Worm (Caenorhabditis elegans) whole organism, L1 larva: ENCODE results near the gene fbxb-37.
A peak's percentile ranks its signal among the peaks of the same experiment; 100 is the strongest.

Source experiments
- C16A3.4 ChIP-seq: fragments of 150-350 bp; optimal IDR thresholded peaks from 2 replicates; lab custom pipeline; 2014; ENCODE audit warnings: missing biosample characterization, missing genetic modification characterization
- F16B12.6 ChIP-seq: fragments of 150-350 bp; optimal IDR thresholded peaks from 2 replicates; lab custom pipeline; 2014; ENCODE audit warnings: missing biosample characterization, missing genetic modification characterization
- ama-1 ChIP-seq: fragments of 150-350 bp; optimal IDR thresholded peaks from 2 replicates; lab custom pipeline; 2014
- blmp-1 ChIP-seq: fragments of 150-350 bp; optimal IDR thresholded peaks from 2 replicates; lab custom pipeline; 2014; ENCODE audit warnings: missing biosample characterization, missing genetic modification characterization
- ceh-63 ChIP-seq: fragments of 200-800 bp; sonication (Bioruptor generic); optimal IDR thresholded peaks from 2 replicates; lab custom pipeline; 2018; ENCODE audit warnings: mild to moderate bottlenecking, missing genetic modification characterization, missing compliant biosample characterization
- ceh-88 ChIP-seq: fragments of 200-800 bp; sonication (Bioruptor generic); IDR thresholded peaks from 2 replicates; pipeline ENCODE4 v1.3.6; 2022; ENCODE audit warnings: missing genetic modification characterization, missing compliant biosample characterization
- ceh-90 ChIP-seq: sonication (generic microtip); optimal IDR thresholded peaks from 2 replicates; lab custom pipeline; 2016; ENCODE audit warnings: missing genetic modification characterization, missing compliant biosample characterization
- efl-1 ChIP-seq, 4 experiments: fragments of 150-350 bp; optimal IDR thresholded peaks in 3 of 4; peaks in 1 of 4; 1 replicate in 1 of 4; 2 replicates in 3 of 4; lab custom pipeline; 2014; ENCODE audit warnings: missing biosample characterization in 2 of 4, missing genetic modification characterization in 2 of 4, missing genetic modification reagents in 2 of 4
- egl-27 ChIP-seq, 2 experiments: fragments of 150-350 bp in 1 of 2; sonication (generic microtip); optimal IDR thresholded peaks; 3 replicates each; lab custom pipeline; 2017 to 2018; ENCODE audit warnings: missing biosample characterization in 2 of 2, missing genetic modification characterization in 2 of 2, missing genetic modification reagents in 2 of 2
- fkh-10 ChIP-seq: sonication (generic microtip); optimal IDR thresholded peaks from 2 replicates; lab custom pipeline; 2017; ENCODE audit warnings: missing biosample characterization, missing genetic modification reagents, missing genetic modification characterization
- fkh-4 ChIP-seq: sonication (generic microtip); optimal IDR thresholded peaks from 2 replicates; lab custom pipeline; 2016; ENCODE audit warnings: missing compliant biosample characterization, missing genetic modification characterization, borderline replicate concordance
- fkh-8 ChIP-seq: sonication (generic microtip); optimal IDR thresholded peaks from 2 replicates; lab custom pipeline; 2016; ENCODE audit warnings: mild to moderate bottlenecking, missing genetic modification characterization, missing compliant biosample characterization
- grh-1 ChIP-seq: fragments of 200-800 bp; sonication (Bioruptor generic); IDR thresholded peaks from 2 replicates; pipeline ENCODE4 v1.3.6; 2022; ENCODE audit warnings: missing genetic modification reagents, missing genetic modification characterization, missing compliant biosample characterization
- hlh-4 ChIP-seq: sonication (generic microtip); optimal IDR thresholded peaks from 2 replicates; lab custom pipeline; 2016; ENCODE audit warnings: mild to moderate bottlenecking, missing genetic modification characterization, missing compliant biosample characterization
- irx-1 ChIP-seq: sonication (generic microtip); optimal IDR thresholded peaks from 2 replicates; lab custom pipeline; 2016; ENCODE audit warnings: missing genetic modification characterization, missing compliant biosample characterization
- isw-1 ChIP-seq: fragments of 200-800 bp; sonication (Bioruptor generic); IDR thresholded peaks from 2 replicates; pipeline ENCODE4 v1.3.6; 2022; ENCODE audit warnings: missing genetic modification characterization, missing compliant biosample characterization
- lin-13 ChIP-seq: fragments of 150-350 bp; optimal IDR thresholded peaks from 2 replicates; lab custom pipeline; 2014; ENCODE audit warnings: missing biosample characterization, missing genetic modification reagents, missing genetic modification characterization
- lin-15B ChIP-seq: fragments of 150-350 bp; sonication (generic microtip); optimal IDR thresholded peaks from 3 replicates; lab custom pipeline; 2014; ENCODE audit warnings: missing biosample characterization, missing genetic modification characterization
- lin-35 ChIP-seq, 2 experiments: fragments of 150-350 bp; optimal IDR thresholded peaks; 2 replicates each; lab custom pipeline; 2014; ENCODE audit warnings: missing biosample characterization in 2 of 2, missing genetic modification characterization in 2 of 2, missing genetic modification reagents in 2 of 2
- lir-3 ChIP-seq: sonication (generic microtip); optimal IDR thresholded peaks from 2 replicates; lab custom pipeline; 2016; ENCODE audit warnings: mild to moderate bottlenecking, missing genetic modification characterization, moderate library complexity, missing compliant biosample characterization; ENCODE audit not compliant: poor library complexity
- mdl-1 ChIP-seq, 2 experiments: fragments of 150-350 bp; optimal IDR thresholded peaks; 2 replicates each; lab custom pipeline; 2014 to 2017; ENCODE audit warnings: missing biosample characterization in 2 of 2, missing genetic modification characterization in 2 of 2, inconsistent platforms in 1 of 2
- mep-1 ChIP-seq: fragments of 150-350 bp; optimal IDR thresholded peaks from 2 replicates; lab custom pipeline; 2014; ENCODE audit warnings: missing biosample characterization, missing genetic modification characterization
- nhr-20 ChIP-seq: sonication (generic microtip); optimal IDR thresholded peaks from 2 replicates; lab custom pipeline; 2016; ENCODE audit warnings: mild to moderate bottlenecking, missing genetic modification characterization, missing compliant biosample characterization
- nhr-237 ChIP-seq: fragments of 150-350 bp; optimal IDR thresholded peaks from 2 replicates; lab custom pipeline; 2014; ENCODE audit warnings: missing biosample characterization, missing genetic modification characterization
- nhr-28 ChIP-seq: fragments of 150-350 bp; optimal IDR thresholded peaks from 2 replicates; lab custom pipeline; 2014; ENCODE audit warnings: missing biosample characterization, missing genetic modification characterization
- nhr-85 ChIP-seq: sonication (generic microtip); peaks from one replicate; lab custom pipeline; 2016; ENCODE audit warnings: missing genetic modification characterization, inconsistent platforms, missing compliant biosample characterization
- nhr-90 ChIP-seq: sonication (generic microtip); optimal IDR thresholded peaks from 2 replicates; lab custom pipeline; 2016; ENCODE audit warnings: mild to moderate bottlenecking, missing genetic modification characterization, missing compliant biosample characterization; ENCODE audit not compliant: poor library complexity
- sup-37 ChIP-seq: fragments of 200-800 bp; sonication (Bioruptor generic); optimal IDR thresholded peaks from 2 replicates; lab custom pipeline; 2018; ENCODE audit warnings: mild to moderate bottlenecking, missing genetic modification characterization, missing compliant biosample characterization
- tbx-2 ChIP-seq: sonication (generic microtip); optimal IDR thresholded peaks from 2 replicates; lab custom pipeline; 2016; ENCODE audit warnings: missing genetic modification characterization, missing compliant biosample characterization
- tlp-1 ChIP-seq: fragments of 150-350 bp; optimal IDR thresholded peaks from 2 replicates; lab custom pipeline; 2014; ENCODE audit warnings: missing biosample characterization, missing genetic modification characterization
- unc-98 ChIP-seq: fragments of 200-800 bp; sonication (Bioruptor generic); IDR thresholded peaks from 2 replicates; pipeline ENCODE4 v1.3.6; 2022; ENCODE audit warnings: missing genetic modification characterization, missing compliant biosample characterization
- vab-15 ChIP-seq: sonication (generic microtip); optimal IDR thresholded peaks from 2 replicates; lab custom pipeline; 2017; ENCODE audit warnings: missing genotype, mild to moderate bottlenecking, missing genetic modification characterization, missing compliant biosample characterization

The fbxb-37 gene

ce11 chrII:2093456-2093926, at the start of gene fbxb-37:
Gene fbxb-37 (minus strand): TSS chrII:2093876.
- TF ChIP-seq irx-1 (no peak), fkh-8 (tag; lab: Kevin White, UChicago) (no peak), nhr-237 (tag; lab: Kevin White, UChicago) (no peak), nhr-20 (tag; lab: Kevin White, UChicago) (no peak), blmp-1 (tag; lab: Kevin White, UChicago) (no peak), F16B12.6 (tag; lab: Kevin White, UChicago) (no peak), fkh-10 (no peak)

ce11 chrII:2140817-2141216, 47.1 kb upstream of the fbxb-37 start, which contains the start of gene C40A11.3:
Gene C40A11.3 (plus strand): TSS chrII:2141117.
- TF ChIP-seq ceh-90 (tag; lab: Kevin White, UChicago) (no peak), nhr-20 (tag; lab: Kevin White, UChicago) (no peak), nhr-28 (tag; lab: Kevin White, UChicago) (no peak), ceh-88 (GFP tag; lab: Robert Waterston, UW) (no peak), mep-1 (tag; lab: Kevin White, UChicago) (no peak), sup-37 (GFP tag; lab: Kevin White, UChicago) (no peak), mdl-1 (tag; optimal IDR thresholded peaks at IDR 0.05; lab: Kevin White, UChicago) (no peak), hlh-4 (tag; lab: Kevin White, UChicago) (no peak), tbx-2 (tag; lab: Kevin White, UChicago) (no peak), lin-13 (GFP tag; lab: Kevin White, UChicago) (no peak), nhr-85 (tag; lab: Kevin White, UChicago) (no peak), fkh-4 (no peak), isw-1 (GFP tag; lab: Robert Waterston, UW) (no peak), egl-27 (tag; optimal IDR thresholded peaks at IDR 0.05; lab: Kevin White, UChicago) (no peak)
- TF ChIP-seq, all 84 proteins: peak for 0

- TF ChIP-seq lin-35 (GFP tag; optimal IDR thresholded peaks at IDR 0.05; lab: Kevin White, UChicago) (no peak), ceh-63 (GFP tag; lab: Kevin White, UChicago) (no peak), lin-15B (tag; lab: Kevin White, UChicago) (no peak), lir-3 (tag; lab: Kevin White, UChicago) (no peak), tbx-2 (tag; lab: Kevin White, UChicago) (no peak)
These were observed 45.2 kb upstream of the fbxb-37 start for ce11 chrII:2138901-2139300.

ce11 chrII:2137235-2137634, 43.6 kb upstream of the fbxb-37 start, which contains the start of gene C40A11.4:
Gene C40A11.4 (plus strand): TSS chrII:2137422.
- no peak for TF ChIP-seq efl-1 (optimal IDR thresholded peaks at IDR 0.05; lab: Kevin White, UChicago)
- TF ChIP-seq efl-1 (GFP tag; optimal IDR thresholded peaks at IDR 0.05 in 1 of 2; lab: Kevin White, UChicago) = peak in 1 of 2 experiments; percentile 79
- TF ChIP-seq irx-1 = no peak

- TF ChIP-seq blmp-1 (tag; lab: Kevin White, UChicago) (no peak), nhr-90 (tag; lab: Kevin White, UChicago) (no peak), tlp-1 (tag; lab: Kevin White, UChicago) (no peak), nhr-20 (tag; lab: Kevin White, UChicago) (no peak), vab-15 (tag; lab: Kevin White, UChicago) (no peak), C16A3.4 (no peak), lin-35 (GFP tag; optimal IDR thresholded peaks at IDR 0.05; lab: Kevin White, UChicago) (no peak), unc-98 (GFP tag; lab: Robert Waterston, UW) (no peak), ama-1 (lab: Kevin White, UChicago) (no peak), hlh-4 (tag; lab: Kevin White, UChicago) (no peak), grh-1 (GFP tag; lab: Robert Waterston, UW) (no peak)
These were observed 41.9 kb upstream of the fbxb-37 start, which contains the start of gene hpo-7 for ce11 chrII:2135604-2136003. Gene hpo-7 (minus strand): TSS chrII:2135704.
